Worm (Caenorhabditis elegans): ENCODE data around the gene alr-1.
A peak's percentile ranks its signal among the peaks of the same experiment; 100 is the strongest.

alr-1 gene

DNA sequence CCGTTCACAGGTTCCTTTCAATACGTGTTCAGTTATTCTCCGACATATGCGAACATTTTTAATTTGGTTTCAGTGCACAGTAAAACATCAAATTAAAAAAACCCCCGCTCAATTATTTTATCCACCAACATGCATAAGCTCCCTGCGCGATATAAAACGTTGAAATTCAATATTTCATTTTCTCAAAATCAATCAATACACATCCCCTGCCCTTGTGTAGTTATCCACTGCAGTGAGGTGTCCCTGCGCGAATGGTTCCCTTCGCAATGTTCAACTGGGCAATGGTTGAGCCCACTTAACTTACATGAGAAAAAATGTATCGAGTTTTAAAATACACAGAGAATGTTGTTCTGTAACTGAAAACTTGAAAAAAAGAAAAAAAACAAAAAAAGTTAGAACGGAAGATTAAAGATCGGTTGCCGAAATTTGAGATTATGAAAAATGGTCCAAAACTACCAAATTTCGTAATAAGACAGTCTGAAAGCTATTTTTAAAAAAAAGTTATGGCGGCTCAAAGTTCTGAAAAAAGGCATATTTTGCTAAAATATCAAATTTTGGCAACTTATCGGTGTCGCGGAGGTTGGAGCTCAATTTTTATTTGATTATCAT, 31.3 kb downstream of the alr-1 start (continued):
- TF ChIP-seq ceh-19 (GFP tag; optimal IDR thresholded peaks at IDR 0.05) (peak; percentile 82), pha-4 (tag; optimal IDR thresholded peaks at IDR 0.05) (peak; percentile 67), ceh-6 (GFP tag; optimal IDR thresholded peaks at IDR 0.05) (peak; percentile 66), ceh-31 (tag; optimal IDR thresholded peaks at IDR 0.05) (peak; percentile 99), unc-42 (tag; optimal IDR thresholded peaks at IDR 0.05) (peak; percentile 98), Y22D7AL.16 (tag; optimal IDR thresholded peaks at IDR 0.05) (peak; percentile 67), hlh-6 (tag; optimal IDR thresholded peaks at IDR 0.05) (peak; percentile 87), pros-1 (tag; optimal IDR thresholded peaks at IDR 0.05) (peak; percentile 98), ceh-34 (tag; optimal IDR thresholded peaks at IDR 0.05) (peak; percentile 99), lim-6 (tag; optimal IDR thresholded peaks at IDR 0.05) (peak; percentile 85), ceh-22 (tag; optimal IDR thresholded peaks at IDR 0.05) (peak; percentile 94), ceh-18 (tag; optimal IDR thresholded peaks at IDR 0.05) (peak; percentile 100), ceh-45 (GFP tag; IDR thresholded peaks at IDR 0.05) (peak; percentile 69; the same call in 1 of the 2 replicates), tbx-2 (tag; optimal IDR thresholded peaks at IDR 0.05) (peak; percentile 97), odd-2 (tag; optimal IDR thresholded peaks at IDR 0.05) (no peak), che-1 (tag; optimal IDR thresholded peaks at IDR 0.05) (peak; percentile 52), K02D7.2 (tag; optimal IDR thresholded peaks at IDR 0.05) (peak; percentile 63), elt-2 (tag; optimal IDR thresholded peaks at IDR 0.05) (peak; percentile 85)

DNA sequence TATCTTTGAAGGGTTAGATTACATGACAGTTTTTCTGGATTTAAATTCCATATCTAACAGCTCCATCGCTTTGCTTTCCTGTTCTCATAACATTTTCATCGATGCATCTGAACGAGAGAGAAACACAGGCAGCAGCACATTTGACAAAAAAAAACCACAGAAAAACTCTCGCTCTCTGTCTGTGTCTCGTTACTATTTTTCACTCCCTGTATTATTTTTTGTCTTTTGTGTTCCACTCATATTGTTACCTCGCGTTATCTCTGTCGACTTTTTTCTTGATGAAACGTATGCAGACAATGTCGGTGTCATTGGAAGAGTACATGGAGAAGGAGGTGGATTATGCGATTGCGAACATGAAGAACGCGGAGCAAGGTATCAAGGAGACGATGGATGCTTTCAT, 36.5 kb downstream of the alr-1 start, which contains the start of gene W04G3.11:
TSS of gene W04G3.11 (plus strand) at position 244 of the 400 bp plus-strand sequence.
- TF ChIP-seq pha-2 (tag; optimal IDR thresholded peaks at IDR 0.05) = no peak
- TF ChIP-seq ttx-3 (tag; optimal IDR thresholded peaks at IDR 0.05) = no peak
- no peak for TF ChIP-seq pax-1 (tag; optimal IDR thresholded peaks at IDR 0.05)
- TF ChIP-seq nhr-232 (tag; optimal IDR thresholded peaks at IDR 0.05) = no peak
- TF ChIP-seq fax-1 (tag; optimal IDR thresholded peaks at IDR 0.05) = no peak
- TF ChIP-seq tbx-7 (tag; optimal IDR thresholded peaks at IDR 0.05) = no peak
- no peak for TF ChIP-seq zip-5 (tag; optimal IDR thresholded peaks at IDR 0.05)
- TF ChIP-seq pros-1 (tag; optimal IDR thresholded peaks at IDR 0.05) = no peak
- no peak for TF ChIP-seq nhr-11 (tag; optimal IDR thresholded peaks at IDR 0.05)
- TF ChIP-seq dmd-4 (tag; optimal IDR thresholded peaks at IDR 0.05; ENCODE audit: borderline replicate concordance) = no peak
- TF ChIP-seq ceh-2 (tag; optimal IDR thresholded peaks at IDR 0.05) = no peak

DNA sequence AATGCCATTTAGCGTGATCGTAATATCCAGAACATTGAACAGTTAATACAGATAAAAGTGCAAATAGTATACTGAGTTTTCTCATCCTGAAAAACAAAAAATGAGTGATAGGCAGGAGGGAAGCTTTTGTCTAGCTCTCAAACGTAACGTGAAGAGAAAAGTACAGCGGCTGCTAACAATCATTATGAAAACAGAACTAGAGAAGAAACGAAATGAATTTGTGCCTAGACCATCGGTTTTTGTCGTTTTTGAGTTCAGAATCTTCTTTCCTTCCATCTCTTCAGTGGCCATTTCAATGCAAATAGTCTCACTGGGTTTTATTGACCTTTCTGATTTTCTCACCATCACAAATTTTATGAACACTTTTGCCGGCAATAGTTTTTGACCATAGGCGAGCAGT, 40.3 kb downstream of the alr-1 start, which contains the start of gene W04G3.7:
TSS of gene W04G3.7 (minus strand) at position 101 of the 400 bp plus-strand sequence.
- TF ChIP-seq hlh-30 (tag; optimal IDR thresholded peaks at IDR 0.05; ENCODE audit: insufficient read depth) (no peak), dmd-4 (tag; optimal IDR thresholded peaks at IDR 0.05; ENCODE audit: borderline replicate concordance) (no peak)

DNA sequence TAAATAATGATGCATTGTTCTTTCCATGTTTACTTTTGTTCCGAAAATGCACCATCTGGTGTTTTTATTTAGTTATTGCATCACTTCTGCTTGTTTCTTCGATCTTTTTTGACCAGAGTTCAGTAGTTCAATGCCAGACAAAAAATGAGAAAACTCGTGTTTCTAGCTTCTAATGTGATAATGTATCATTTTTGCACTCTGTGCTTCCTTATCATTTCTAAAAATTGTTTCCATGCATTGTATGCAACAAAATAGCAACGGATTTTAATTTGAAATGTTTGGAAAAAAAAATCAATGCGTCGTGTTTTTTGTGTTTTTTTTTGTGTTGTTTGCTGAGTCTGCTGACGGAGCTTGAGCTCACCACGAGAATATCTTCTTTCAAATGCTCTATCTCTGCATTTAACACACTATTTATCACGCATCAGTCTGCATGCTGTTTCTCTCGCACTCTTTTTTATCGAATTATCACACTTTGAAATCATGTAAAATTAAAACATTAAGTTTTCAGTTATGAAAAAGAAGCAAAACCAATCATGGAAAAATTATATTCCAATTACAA, 45.2 kb downstream of the alr-1 start, which contains the start of gene sulp-7:
TSS of gene sulp-7 (plus strand) at position 509 of the 559 bp plus-strand sequence.
- TF ChIP-seq pha-4 (tag; optimal IDR thresholded peaks at IDR 0.05) (no peak), madf-2 (tag; optimal IDR thresholded peaks at IDR 0.05) (no peak), sox-2 (GFP tag; IDR thresholded peaks at IDR 0.05) (no peak), ceh-14 (tag; optimal IDR thresholded peaks at IDR 0.05) (no peak), fax-1 (tag; optimal IDR thresholded peaks at IDR 0.05) (no peak), ttx-3 (tag; optimal IDR thresholded peaks at IDR 0.05) (no peak), ceh-22 (tag; optimal IDR thresholded peaks at IDR 0.05) (no peak), pqm-1 (tag; optimal IDR thresholded peaks at IDR 0.05) (no peak)

DNA sequence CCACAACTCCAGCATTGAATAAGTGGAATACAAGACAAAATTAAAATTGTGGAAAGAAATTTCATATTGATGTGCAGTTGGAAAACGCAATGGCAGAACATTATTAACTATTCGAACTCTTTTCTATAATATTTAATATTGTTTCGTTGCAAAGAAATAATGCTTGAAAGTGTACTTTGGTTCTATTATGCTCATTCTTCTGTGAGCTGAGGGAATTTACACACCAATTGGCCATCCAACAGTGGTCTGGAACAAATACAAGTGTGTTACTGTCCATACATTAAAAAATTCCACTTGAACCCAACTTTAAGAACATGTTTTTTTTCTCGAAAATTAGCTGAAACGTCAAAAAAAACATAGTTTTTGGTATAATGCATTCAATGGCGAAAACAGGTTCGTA, 45.8 kb downstream of the alr-1 start, which contains the start of gene W04G3.13:
TSS of gene W04G3.13 (minus strand) at position 101 of the 400 bp plus-strand sequence.
- TF ChIP-seq lin-11 (tag; optimal IDR thresholded peaks at IDR 0.05) (no peak), pha-4 (tag; optimal IDR thresholded peaks at IDR 0.05) (no peak), ceh-31 (tag; optimal IDR thresholded peaks at IDR 0.05) (no peak)

Measured in whole organism, late embryonic.